Worm (Caenorhabditis elegans): Measurements from ENCODE around the gene tag-325.

ce11 chrIII:4830207-4830606, 33.6 kb downstream of the tag-325 start, which contains the start of gene nspd-9:
- TF ChIP-seq mxl-1 (tag; optimal IDR thresholded peaks at IDR 0.05) (no peak), pha-4 (tag; optimal IDR thresholded peaks at IDR 0.05) (no peak), sea-2 (GFP tag; IDR thresholded peaks at IDR 0.05) (no peak), F57C9.4 (tag; optimal IDR thresholded peaks at IDR 0.05) (no peak), unc-130 (GFP tag; optimal IDR thresholded peaks at IDR 0.05) (no peak)

Measured in whole organism, young adult.